Worm (Caenorhabditis elegans): ENCODE results near the gene ZK1321.4.

Gene ZK1321.4

ce11 chrII:9753056-9753455, 20.7 kb downstream of the ZK1321.4 start, which contains the start of gene Y53C12B.7:
TSS of gene Y53C12B.7 (minus strand) at chrII:9753218.
- TF ChIP-seq F57C9.4 (tag; optimal IDR thresholded peaks at IDR 0.05) (no peak), F33H1.4 (GFP tag; IDR thresholded peaks at IDR 0.05) (no peak), ztf-28 (GFP tag; IDR thresholded peaks at IDR 0.05) (no peak), fkh-3 (tag; optimal IDR thresholded peaks at IDR 0.05) (no peak), aptf-2 (GFP tag; conservative IDR thresholded peaks at IDR 0.05) (no peak), ztf-22 (GFP tag; optimal IDR thresholded peaks at IDR 0.05) (no peak), B0035.1 (tag; optimal IDR thresholded peaks at IDR 0.05) (no peak), tbp1 (GFP tag; optimal IDR thresholded peaks at IDR 0.05) (no peak), lsy-27 (tag; optimal IDR thresholded peaks at IDR 0.05; ENCODE audit: borderline replicate concordance, insufficient read depth) (no peak), aptf-3 (GFP tag; IDR thresholded peaks at IDR 0.05) (no peak), efl-1 (GFP tag; optimal IDR thresholded peaks at IDR 0.05) (no peak), rpc-1 (optimal IDR thresholded peaks at IDR 0.05) (no peak), rpc-1 (tag; optimal IDR thresholded peaks at IDR 0.05) (no peak), sea-2 (GFP tag; IDR thresholded peaks at IDR 0.05) (no peak), madf-3 (GFP tag; IDR thresholded peaks at IDR 0.05) (no peak), F52B5.7 (tag; optimal IDR thresholded peaks at IDR 0.05) (no peak), rec-8 (tag; optimal IDR thresholded peaks at IDR 0.05) (no peak), hlh-12 (tag; optimal IDR thresholded peaks at IDR 0.05) (no peak), unc-130 (GFP tag; optimal IDR thresholded peaks at IDR 0.05) (no peak)

ce11 chrII:9752278-9752677, 21.5 kb downstream of the ZK1321.4 start:
- TF ChIP-seq repo-1 (tag; optimal IDR thresholded peaks at IDR 0.05) (no peak), him-1 (tag; optimal IDR thresholded peaks at IDR 0.05) (no peak)

- TF ChIP-seq Y79H2A.3 (GFP tag; conservative IDR thresholded peaks at IDR 0.05) (no peak), pbrm-1 (GFP tag; IDR thresholded peaks at IDR 0.05) (peak; percentile 66), ceh-58 (GFP tag; IDR thresholded peaks at IDR 0.05) (no peak), lin-35 (GFP tag; optimal IDR thresholded peaks at IDR 0.05) (peak in 2 of 3 experiments; percentile 2 to 51), D2030.7 (GFP tag; IDR thresholded peaks at IDR 0.05) (peak; percentile 57; the same call in 1 of the 2 replicates), madf-6 (GFP tag; IDR thresholded peaks at IDR 0.05) (peak; percentile 85), ZK185.1 (tag; optimal IDR thresholded peaks at IDR 0.05; ENCODE audit: poor library complexity, severe bottlenecking) (peak; percentile 46), him-1 (tag; optimal IDR thresholded peaks at IDR 0.05) (no peak), ceh-100 (GFP tag; IDR thresholded peaks at IDR 0.05) (no peak), madf-10 (tag; optimal IDR thresholded peaks at IDR 0.05) (no peak), rcor-1 (GFP tag; IDR thresholded peaks at IDR 0.05) (peak; percentile 59), hmg-1.2 (GFP tag; IDR thresholded peaks at IDR 0.05) (peak; percentile 40; the same call in 1 of the 2 replicates), B0019.2 (GFP tag; conservative IDR thresholded peaks at IDR 0.05) (peak; percentile 87), lin-54 (GFP tag; optimal IDR thresholded peaks at IDR 0.05) (peak; percentile 56), K12H6.12 (tag; optimal IDR thresholded peaks at IDR 0.05) (peak; percentile 19), snpc-1.3 (tag; optimal IDR thresholded peaks at IDR 0.05; ENCODE audit: insufficient read depth) (peak; percentile 65), ceh-27 (GFP tag; optimal IDR thresholded peaks at IDR 0.05) (peak; percentile 41), snpc-4 (GFP tag; optimal IDR thresholded peaks at IDR 0.05) (peak; percentile 7), snpc-4 (tag; optimal IDR thresholded peaks at IDR 0.05) (peak in 3 of 4 experiments; percentile 26 to 72 (median 49)), F22D6.2 (tag; optimal IDR thresholded peaks at IDR 0.05) (no peak), F49E8.2 (tag; optimal IDR thresholded peaks at IDR 0.05; ENCODE audit: insufficient read depth) (peak; percentile 62), ekl-4 (GFP tag; IDR thresholded peaks at IDR 0.05) (0 out of 2 replicates have a peak, but pooled peaks have one; percentile 22), nhr-27 (tag; optimal IDR thresholded peaks at IDR 0.05) (no peak), efl-1 (GFP tag; optimal IDR thresholded peaks at IDR 0.05) (peak; percentile 17), dox-1 (GFP tag; IDR thresholded peaks at IDR 0.05) (peak; percentile 59; the same call in 1 of the 2 replicates), dpl-1 (GFP tag; optimal IDR thresholded peaks at IDR 0.05) (no peak), lsl-1 (GFP tag; optimal IDR thresholded peaks at IDR 0.05) (peak; percentile 90), F33H1.4 (GFP tag; IDR thresholded peaks at IDR 0.05) (peak; percentile 96)
These were observed 27.7 kb downstream of the ZK1321.4 start, which contains the start of the genes Y53C12B.1 and nos-3 for ce11 chrII:9746069-9746468. TSS of gene Y53C12B.1 (minus strand) at chrII:9746078. TSS of gene nos-3 (plus strand) at chrII:9746316.
